Fruit fly (Drosophila melanogaster) whole organism, embryonic: ENCODE results near the gene drl.

Source experiments
- BtbVII ChIP-seq: fragments of 200-800 bp; sonication (Bioruptor generic); optimal IDR thresholded peaks from 3 replicates; lab custom pipeline; 2017; ENCODE audit warnings: missing biosample characterization, mild to moderate bottlenecking, missing genetic modification characterization
- CG10209 ChIP-seq: fragments of 200-800 bp; sonication (Bioruptor generic); optimal IDR thresholded peaks from 3 replicates; lab custom pipeline; 2017; ENCODE audit warnings: missing biosample characterization, mild to moderate bottlenecking, missing genetic modification characterization, missing genetic modification reagents
- CG10274 ChIP-seq: fragments of 200-800 bp; sonication (Bioruptor generic); optimal IDR thresholded peaks from 3 replicates; lab custom pipeline; 2017; ENCODE audit warnings: missing biosample characterization, mild to moderate bottlenecking, missing genetic modification characterization
- CG10321 ChIP-seq: fragments of 200-800 bp; sonication (Bioruptor generic); IDR thresholded peaks from 2 replicates; pipeline ENCODE4 v1.3.6; 2022; ENCODE audit warnings: missing biosample characterization, missing genetic modification characterization
- CG10959 ChIP-seq: fragments of 200-800 bp; sonication (Bioruptor generic); IDR thresholded peaks from 2 replicates; pipeline ENCODE4 v1.3.6; 2022; ENCODE audit warnings: missing biosample characterization, missing genetic modification characterization
- CG11247 ChIP-seq: fragments of 200-800 bp; sonication (Bioruptor generic); IDR thresholded peaks from 2 replicates; pipeline ENCODE4 v1.3.6; 2022; ENCODE audit warnings: missing biosample characterization, missing genetic modification characterization
- CG11456 ChIP-seq: fragments of 200-800 bp; sonication (Bioruptor generic); IDR thresholded peaks from 3 replicates; pipeline ENCODE4 v1.3.6; 2022; ENCODE audit warnings: missing biosample characterization, missing genetic modification characterization
- CG14050 ChIP-seq: fragments of 200-800 bp; sonication (Bioruptor generic); IDR thresholded peaks from 3 replicates; pipeline ENCODE4 v1.3.6; 2022; ENCODE audit warnings: missing biosample characterization, missing genetic modification characterization
- CG4360 ChIP-seq: fragments of 200-800 bp; sonication (Bioruptor generic); IDR thresholded peaks from 2 replicates; pipeline ENCODE4 v1.3.6; 2022; ENCODE audit warnings: missing biosample characterization, missing genetic modification characterization
- CG4404 ChIP-seq: fragments of 200-800 bp; sonication (Bioruptor generic); IDR thresholded peaks from 2 replicates; pipeline ENCODE4 v1.3.6; 2022; ENCODE audit warnings: missing biosample characterization, missing genetic modification characterization
- CG6254 ChIP-seq: fragments of 200-800 bp; sonication (Bioruptor generic); optimal IDR thresholded peaks from 3 replicates; lab custom pipeline; 2017; ENCODE audit warnings: mild to moderate bottlenecking, missing biosample characterization, missing genetic modification reagents, missing genetic modification characterization
- CG7357 ChIP-seq: fragments of 200-800 bp; sonication (Bioruptor generic); IDR thresholded peaks from 3 replicates; pipeline ENCODE4 v1.3.6; 2022; ENCODE audit warnings: missing biosample characterization, missing genetic modification characterization
- CG9215 ChIP-seq: fragments of 200-800 bp; sonication (Bioruptor generic); IDR thresholded peaks from 2 replicates; pipeline ENCODE4 v1.3.6; 2022; ENCODE audit warnings: missing biosample characterization, missing genetic modification characterization
- CG9609 ChIP-seq: fragments of 200-800 bp; sonication (Bioruptor generic); optimal IDR thresholded peaks from 3 replicates; lab custom pipeline; 2016; ENCODE audit warnings: missing biosample characterization, missing genetic modification characterization
- Camta ChIP-seq: fragments of 200-800 bp; sonication (Bioruptor generic); optimal IDR thresholded peaks from 2 replicates; lab custom pipeline; 2016; ENCODE audit warnings: missing biosample characterization, missing genetic modification characterization
- Chrac-16 ChIP-seq: fragments of 200-800 bp; sonication (Bioruptor generic); optimal IDR thresholded peaks from 3 replicates; lab custom pipeline; 2016; ENCODE audit warnings: missing biosample characterization, missing genetic modification characterization
- CkIIα-i1 ChIP-seq: fragments of 200-800 bp; sonication (Bioruptor generic); IDR thresholded peaks from 2 replicates; pipeline ENCODE4 v1.3.6; 2022; ENCODE audit warnings: missing biosample characterization, missing genetic modification characterization
- D ChIP-seq, 2 experiments: fragments of 200-800 bp in 1 of 2; fragments of >200 bp in 1 of 2; sonication (Bioruptor generic) in 1 of 2; optimal IDR thresholded peaks; 2 replicates in 1 of 2; 3 replicates in 1 of 2; lab custom pipeline; 2017; ENCODE audit warnings: mild to moderate bottlenecking in 1 of 2, missing biosample characterization in 1 of 2, missing genetic modification characterization in 1 of 2, missing genetic modification reagents in 1 of 2
- D19B ChIP-seq: fragments of 200-800 bp; sonication (Bioruptor generic); optimal IDR thresholded peaks from 2 replicates; lab custom pipeline; 2017; ENCODE audit warnings: missing biosample characterization, mild to moderate bottlenecking, missing genetic modification characterization
- Deaf1 ChIP-seq: fragments of 200-800 bp; optimal IDR thresholded peaks from 3 replicates; lab custom pipeline; 2019; ENCODE audit warnings: missing biosample characterization, mild to moderate bottlenecking, missing genetic modification characterization, moderate library complexity
- E2f2 ChIP-seq: fragments of 200-800 bp; sonication (Bioruptor generic); IDR thresholded peaks from 2 replicates; pipeline ENCODE4 v1.3.6; 2022; ENCODE audit warnings: missing biosample characterization, missing genetic modification characterization
- HmgZ ChIP-seq: fragments of 200-800 bp; sonication (Bioruptor generic); optimal IDR thresholded peaks from 2 replicates; lab custom pipeline; 2018; ENCODE audit warnings: missing biosample characterization, mild to moderate bottlenecking, missing genetic modification characterization
- NK7.1 ChIP-seq: fragments of 200-800 bp; sonication (Bioruptor generic); optimal IDR thresholded peaks from 3 replicates; lab custom pipeline; 2016; ENCODE audit warnings: missing biosample characterization, missing genetic modification characterization
- Oaz ChIP-seq: fragments of 200-800 bp; sonication (Bioruptor generic); IDR thresholded peaks from 2 replicates; pipeline ENCODE4 v1.3.6; 2022; ENCODE audit warnings: missing biosample characterization, missing genetic modification characterization
- Opbp ChIP-seq: fragments of 200-800 bp; sonication (Bioruptor generic); IDR thresholded peaks from 3 replicates; pipeline ENCODE4 v1.3.6; 2022; ENCODE audit warnings: missing biosample characterization, missing genetic modification characterization; ENCODE audit not compliant: partially characterized antibody
- Ptx1 ChIP-seq: fragments of 200-800 bp; sonication (Bioruptor generic); IDR thresholded peaks from 2 replicates; pipeline ENCODE4 v1.3.6; 2022; ENCODE audit warnings: missing biosample characterization, missing genetic modification characterization
- Stat92E ChIP-seq, 3 experiments: fragments of >200 bp in 2 of 3; fragments of 200-800 bp in 1 of 3; sonication (Bioruptor generic) in 1 of 3; optimal IDR thresholded peaks; 2 replicates each; lab custom pipeline; 2017 to 2019; ENCODE audit warnings: missing biosample characterization in 3 of 3, missing genetic modification characterization in 3 of 3, mild to moderate bottlenecking in 1 of 3, moderate library complexity in 1 of 3
- ara ChIP-seq: fragments of 200-800 bp; sonication (Bioruptor generic); IDR thresholded peaks from 2 replicates; pipeline ENCODE4 v1.3.6; 2022; ENCODE audit warnings: missing biosample characterization, missing genetic modification characterization
- ato ChIP-seq: fragments of 200-800 bp; sonication (Bioruptor generic); IDR thresholded peaks from 2 replicates; pipeline ENCODE4 v1.3.6; 2022; ENCODE audit warnings: missing biosample characterization, missing genetic modification characterization; ENCODE audit not compliant: partially characterized antibody
- bowl ChIP-seq: fragments of 200-800 bp; sonication (Bioruptor generic); IDR thresholded peaks from 2 replicates; pipeline ENCODE4 v1.3.6; 2022; ENCODE audit warnings: missing biosample characterization, missing genetic modification characterization
- bsh ChIP-seq, 2 experiments: fragments of 200-800 bp; sonication (Bioruptor generic); optimal IDR thresholded peaks; 2 replicates each; lab custom pipeline; 2017 to 2018; ENCODE audit warnings: mild to moderate bottlenecking in 2 of 2, missing biosample characterization in 2 of 2, missing genetic modification characterization in 2 of 2, moderate library complexity in 1 of 2
- caup ChIP-seq: fragments of 200-800 bp; sonication (Bioruptor generic); optimal IDR thresholded peaks from 3 replicates; lab custom pipeline; 2017; ENCODE audit warnings: missing biosample characterization, mild to moderate bottlenecking, missing genetic modification characterization, moderate library complexity; ENCODE audit not compliant: severe bottlenecking
- crc ChIP-seq: fragments of 200-800 bp; sonication (Bioruptor generic); optimal IDR thresholded peaks from 2 replicates; lab custom pipeline; 2016; ENCODE audit warnings: missing biosample characterization, missing genetic modification characterization
- crp ChIP-seq, 2 experiments: fragments of 200-800 bp; sonication (Bioruptor generic); optimal IDR thresholded peaks; 2 replicates in 1 of 2; 3 replicates in 1 of 2; lab custom pipeline; 2017; ENCODE audit warnings: missing biosample characterization in 2 of 2, missing genetic modification characterization in 2 of 2, mild to moderate bottlenecking in 1 of 2, moderate library complexity in 1 of 2
- exex ChIP-seq: fragments of 200-800 bp; sonication (Bioruptor generic); optimal IDR thresholded peaks from 4 replicates; lab custom pipeline; 2018; ENCODE audit warnings: missing biosample characterization, mild to moderate bottlenecking, missing genetic modification characterization, moderate library complexity
- fd64A ChIP-seq: fragments of 200-800 bp; sonication (Bioruptor generic); optimal IDR thresholded peaks from 3 replicates; lab custom pipeline; 2018; ENCODE audit warnings: missing biosample characterization, mild to moderate bottlenecking, missing genetic modification characterization
- gce ChIP-seq: fragments of 200-800 bp; sonication (Bioruptor generic); IDR thresholded peaks from 3 replicates; pipeline ENCODE4 v1.3.6; 2022; ENCODE audit warnings: missing biosample characterization, missing genetic modification characterization
- gcm ChIP-seq: fragments of 200-800 bp; sonication (Bioruptor generic); optimal IDR thresholded peaks from 2 replicates; lab custom pipeline; 2019; ENCODE audit warnings: missing biosample characterization, mild to moderate bottlenecking, missing genetic modification characterization, moderate library complexity
- gcm2 ChIP-seq: fragments of 200-800 bp; sonication (Bioruptor generic); optimal IDR thresholded peaks from 2 replicates; lab custom pipeline; 2016; ENCODE audit warnings: missing biosample characterization, missing genetic modification characterization
- grau ChIP-seq: fragments of 200-800 bp; optimal IDR thresholded peaks from 3 replicates; lab custom pipeline; 2019; ENCODE audit warnings: missing biosample characterization, mild to moderate bottlenecking, missing genetic modification characterization, moderate library complexity
- inv ChIP-seq: fragments of 200-800 bp; sonication (Bioruptor generic); IDR thresholded peaks from 2 replicates; pipeline ENCODE4 v1.3.6; 2022; ENCODE audit warnings: missing biosample characterization, missing genetic modification characterization; ENCODE audit not compliant: partially characterized antibody
- org-1 ChIP-seq: fragments of 200-800 bp; sonication (Bioruptor generic); optimal IDR thresholded peaks from 2 replicates; lab custom pipeline; 2017; ENCODE audit warnings: missing biosample characterization, missing genetic modification characterization
- pnt ChIP-seq: fragments of 200-800 bp; sonication (Bioruptor generic); optimal IDR thresholded peaks from 3 replicates; lab custom pipeline; 2016; ENCODE audit warnings: missing biosample characterization, missing genetic modification characterization
- prd ChIP-seq, 3 experiments: fragments of >200 bp in 2 of 3; fragments of 200-800 bp in 1 of 3; sonication (Bioruptor generic) in 1 of 3; optimal IDR thresholded peaks in 2 of 3; IDR thresholded peaks in 1 of 3; 2 replicates in 2 of 3; 3 replicates in 1 of 3; pipeline versions ENCODE4 v1.3.6 to Lab custom; 2017 to 2022; ENCODE audit warnings: missing biosample characterization in 1 of 3, missing genetic modification characterization in 1 of 3
- sens ChIP-seq: fragments of 200-800 bp; sonication (Bioruptor generic); peaks from one replicate; lab custom pipeline; 2016; ENCODE audit warnings: missing biosample characterization, missing genetic modification characterization
- twi ChIP-seq: fragments of 200-800 bp; optimal IDR thresholded peaks from 2 replicates; lab custom pipeline; 2019; ENCODE audit warnings: missing biosample characterization, mild to moderate bottlenecking, missing genetic modification characterization, moderate library complexity
- tx ChIP-seq: fragments of 200-800 bp; sonication (Bioruptor generic); optimal IDR thresholded peaks from 2 replicates; lab custom pipeline; 2016; ENCODE audit warnings: missing biosample characterization, missing genetic modification characterization
- yki ChIP-seq: fragments of >200 bp; optimal IDR thresholded peaks from 3 replicates; lab custom pipeline; 2018
- zfh2 ChIP-seq: fragments of 200-800 bp; sonication (Bioruptor generic); optimal IDR thresholded peaks from 2 replicates; lab custom pipeline; 2016; ENCODE audit warnings: missing biosample characterization, missing genetic modification characterization

Gene drl

DNA sequence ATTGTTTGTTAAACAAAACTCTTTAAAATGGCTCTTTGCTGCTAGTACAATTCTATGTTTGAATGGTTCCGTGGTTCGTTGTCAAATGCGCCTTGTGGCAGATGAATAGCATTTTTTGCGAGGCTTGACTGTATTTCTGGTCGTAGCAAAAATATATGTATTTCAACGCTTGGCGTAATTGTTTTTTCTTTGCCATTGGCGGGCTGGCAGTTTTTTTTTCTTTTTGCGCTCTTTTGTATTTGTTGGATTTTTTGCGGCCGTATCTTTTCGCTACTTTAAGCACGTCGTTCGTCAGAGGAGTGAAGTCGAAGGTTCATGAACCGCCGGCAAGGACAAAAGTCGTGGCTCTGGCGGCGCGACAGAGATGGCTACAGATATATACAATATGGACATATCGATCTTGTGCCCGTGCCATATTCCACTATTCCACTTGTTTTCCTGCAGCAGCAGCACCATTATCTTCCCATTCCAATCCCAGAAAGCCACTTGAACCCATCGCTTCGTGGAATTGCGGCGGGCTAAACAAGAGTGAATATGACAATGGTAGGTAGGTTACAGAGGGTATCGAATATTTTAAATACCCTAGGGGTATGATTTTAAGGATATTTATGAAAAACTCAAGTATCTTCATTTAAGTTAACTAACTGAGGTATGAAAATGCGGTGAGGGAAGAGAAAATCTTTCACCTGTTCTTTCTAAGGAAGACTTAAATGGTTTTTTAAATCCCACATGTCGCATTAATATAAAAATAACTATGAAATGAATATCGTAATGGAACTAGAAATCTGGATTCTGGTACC is 34.0 kb upstream of the drl start:
- TF ChIP-seq org-1 (GFP tag; lab: Kevin White, UChicago): no peak
- TF ChIP-seq inv: no peak
- no peak for TF ChIP-seq CG4404
- TF ChIP-seq gcm2 (GFP tag; lab: Kevin White, UChicago): no peak
- TF ChIP-seq prd (optimal IDR thresholded peaks at IDR 0.05; lab: Kevin White, UChicago): no peak
- no peak for TF ChIP-seq prd (GFP tag; IDR thresholded peaks at IDR 0.05; lab: Robert Waterston, UW)
- no peak for TF ChIP-seq E2f2 (GFP tag; lab: Robert Waterston, UW)
- no peak for TF ChIP-seq CG11247 (GFP tag; lab: Robert Waterston, UW)
- TF ChIP-seq D19B (GFP tag; lab: Kevin White, UChicago): peak; percentile 29
- TF ChIP-seq CG10321 (GFP tag; lab: Robert Waterston, UW): 0 out of 2 replicates have a peak, but pooled peaks have one; percentile 15
- TF ChIP-seq CG7357 (GFP tag; lab: Robert Waterston, UW): no peak
- TF ChIP-seq CG10209 (GFP tag; lab: Kevin White, UChicago): no peak
- no peak for TF ChIP-seq NK7.1
- TF ChIP-seq Camta (GFP tag; lab: Kevin White, UChicago): no peak
- no peak for TF ChIP-seq CG6254
- no peak for TF ChIP-seq pnt (GFP tag; lab: Kevin White, UChicago)
- peak in 1 of 2 experiments; percentile 77 for TF ChIP-seq bsh (GFP tag; optimal IDR thresholded peaks at IDR 0.05; lab: Kevin White, UChicago)
- no peak for TF ChIP-seq CG14050
- 0 out of 2 replicates have a peak, but pooled peaks have one; percentile 9 for TF ChIP-seq CG4360 (GFP tag; lab: Robert Waterston, UW)
- TF ChIP-seq Ptx1 (GFP tag; lab: Robert Waterston, UW): no peak
- peak; percentile 70 for TF ChIP-seq grau (tag; lab: Kevin White, UChicago)
- TF ChIP-seq fd64A (GFP tag; lab: Kevin White, UChicago): no peak
- peak; percentile 25 for TF ChIP-seq twi
- peak; percentile 16 for TF ChIP-seq D (optimal IDR thresholded peaks at IDR 0.05; lab: Kevin White, UChicago)
- no peak for TF ChIP-seq D (GFP tag; optimal IDR thresholded peaks at IDR 0.05; lab: Kevin White, UChicago)
- TF ChIP-seq BtbVII (GFP tag; lab: Kevin White, UChicago): no peak
- no peak for TF ChIP-seq ato
- no peak for TF ChIP-seq CkIIα-i1 (GFP tag; lab: Robert Waterston, UW)
- no peak for TF ChIP-seq CG10274
- no peak for TF ChIP-seq Oaz (GFP tag; lab: Robert Waterston, UW)
- peak; percentile 56 for TF ChIP-seq sens
- no peak for TF ChIP-seq CG9609 (GFP tag; lab: Kevin White, UChicago)
- TF ChIP-seq tx (GFP tag; lab: Kevin White, UChicago): no peak
- TF ChIP-seq crp (GFP tag; optimal IDR thresholded peaks at IDR 0.05; lab: Kevin White, UChicago): no peak
- TF ChIP-seq caup (GFP tag; lab: Kevin White, UChicago): no peak
- no peak for TF ChIP-seq zfh2 (GFP tag; lab: Kevin White, UChicago)
- TF ChIP-seq Chrac-16 (GFP tag; lab: Kevin White, UChicago): no peak
- no peak for TF ChIP-seq yki
- TF ChIP-seq CG11456 (GFP tag; lab: Robert Waterston, UW): no peak
- TF ChIP-seq gce (GFP tag; lab: Robert Waterston, UW): no peak
- TF ChIP-seq bowl (GFP tag; lab: Robert Waterston, UW): no peak
- TF ChIP-seq CG9215 (GFP tag; lab: Robert Waterston, UW): no peak
- no peak for TF ChIP-seq ara
- no peak for TF ChIP-seq Opbp (GFP tag; lab: Robert Waterston, UW)
- TF ChIP-seq Deaf1 (tag; lab: Kevin White, UChicago): no peak
- no peak for TF ChIP-seq exex (tag; lab: Kevin White, UChicago)
- TF ChIP-seq CG10959: no peak
- no peak for TF ChIP-seq gcm (GFP tag; lab: Kevin White, UChicago)
- no peak for TF ChIP-seq crc (GFP tag; lab: Kevin White, UChicago)
- no peak for TF ChIP-seq HmgZ (tag; lab: Kevin White, UChicago)
- peak in 1 of 3 experiments; percentile 93 for TF ChIP-seq Stat92E (GFP tag; optimal IDR thresholded peaks at IDR 0.05; lab: Kevin White, UChicago)
